Fruit fly (Drosophila melanogaster): ENCODE data around the gene CG3847.

dm6 chrX:6353613-6353986 is 6.7 kb downstream of the CG3847 start:
- TF ChIP-seq Mio (GFP tag; optimal IDR thresholded peaks at IDR 0.05) = no peak
- TF ChIP-seq CG32264 (GFP tag; optimal IDR thresholded peaks at IDR 0.05) = no peak
- TF ChIP-seq usp (GFP tag; optimal IDR thresholded peaks at IDR 0.05) = no peak
- TF ChIP-seq ey (GFP tag; optimal IDR thresholded peaks at IDR 0.05) = peak; percentile 36
- TF ChIP-seq br (GFP tag; optimal IDR thresholded peaks at IDR 0.05) = peak; percentile 35
- no peak for TF ChIP-seq Dif (GFP tag; optimal IDR thresholded peaks at IDR 0.05; ENCODE audit: partially characterized antibody)
- TF ChIP-seq dmrt93B (GFP tag; optimal IDR thresholded peaks at IDR 0.05) = peak; percentile 70
- peak; percentile 30 for TF ChIP-seq tai (GFP tag; optimal IDR thresholded peaks at IDR 0.05)
- TF ChIP-seq OdsH (GFP tag; optimal IDR thresholded peaks at IDR 0.05) = peak; percentile 75
- TF ChIP-seq h (GFP tag; optimal IDR thresholded peaks at IDR 0.05) = peak; percentile 67

All from whole organism, wandering third instar larva.